Fruit fly (Drosophila melanogaster): ENCODE results near the gene Amt.

DNA sequence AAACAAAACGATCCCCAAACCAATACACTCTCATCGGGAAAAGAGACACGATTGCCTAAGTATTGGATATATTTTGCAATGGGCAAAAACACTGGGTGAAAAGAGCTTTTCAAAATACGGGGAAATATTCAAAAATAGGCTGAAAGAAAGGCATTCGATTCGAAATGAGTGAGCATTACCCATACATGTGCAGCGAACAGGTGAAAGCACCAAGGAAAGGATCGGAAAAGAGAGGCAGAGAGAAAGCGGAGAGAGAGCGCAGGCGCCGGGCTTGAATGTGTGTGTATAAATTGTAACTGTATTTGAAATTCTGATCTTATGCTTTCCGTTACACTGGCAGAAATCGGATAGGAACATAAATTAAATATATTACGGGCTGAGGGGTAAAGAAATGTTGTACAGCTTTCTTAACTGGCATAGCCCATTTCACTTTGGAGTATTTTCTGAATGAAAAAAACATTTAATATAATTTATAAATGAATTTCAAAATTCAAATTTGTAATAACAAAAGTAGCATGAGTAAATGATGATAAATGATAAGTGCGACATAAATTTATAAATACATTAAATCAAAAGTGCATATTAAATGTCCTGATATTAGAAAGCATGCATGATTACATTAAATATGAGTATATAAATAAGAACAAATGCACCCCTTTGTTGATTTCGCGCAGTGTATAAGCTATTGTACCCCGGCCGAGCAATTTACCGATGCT is 31.8 kb upstream of the Amt start:
- TF ChIP-seq Jra (GFP tag; optimal IDR thresholded peaks at IDR 0.05) (no peak), lola (GFP tag; optimal IDR thresholded peaks at IDR 0.05) (no peak), brk (GFP tag; optimal IDR thresholded peaks at IDR 0.05) (no peak), Hnf4 (GFP tag; optimal IDR thresholded peaks at IDR 0.05) (no peak), Abd-B (GFP tag; optimal IDR thresholded peaks at IDR 0.05) (no peak), br (GFP tag; optimal IDR thresholded peaks at IDR 0.05) (peak; percentile 33), CrebA (GFP tag; optimal IDR thresholded peaks at IDR 0.05; ENCODE audit: borderline replicate concordance) (no peak)

Measured in whole organism, wandering third instar larva.